Fruit fly (Drosophila melanogaster): ENCODE data around the gene Edc3.

Gene Edc3

DNA sequence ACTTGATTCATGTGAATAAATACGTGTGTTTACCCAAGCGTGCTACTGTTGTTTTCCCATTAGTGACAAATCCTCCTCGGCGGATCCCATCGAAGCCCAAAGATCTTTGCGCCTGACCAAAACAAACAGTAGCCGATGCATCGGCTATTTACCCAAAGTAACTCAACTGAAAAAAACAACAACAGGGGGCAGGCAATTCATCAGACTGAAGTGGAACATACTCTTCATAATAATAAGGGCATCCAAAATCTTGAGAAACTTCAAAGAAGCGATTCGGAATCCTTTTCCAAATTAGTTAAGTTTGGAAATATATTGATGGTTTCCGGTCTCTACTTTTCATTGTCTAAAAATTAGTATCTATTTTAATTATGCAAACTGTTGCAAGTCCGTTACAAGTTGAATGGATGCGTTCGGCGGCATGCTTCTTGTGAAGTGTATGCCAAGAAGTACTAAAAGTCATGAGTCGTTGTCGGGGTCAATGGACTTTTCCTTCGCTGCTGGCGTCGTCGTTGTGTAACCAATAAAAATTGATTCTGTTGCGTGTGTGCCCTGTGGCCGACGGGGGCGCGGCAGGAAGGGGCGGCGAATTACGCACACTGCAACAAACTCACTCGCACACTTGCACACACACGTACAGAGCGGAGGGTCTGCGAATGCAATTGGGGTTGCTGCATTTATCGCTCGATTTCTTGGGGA, 34.2 kb downstream of the Edc3 start (continued):
- TF ChIP-seq CG3281 (GFP tag; optimal IDR thresholded peaks at IDR 0.05) (no peak), grau (tag; optimal IDR thresholded peaks at IDR 0.05) (peak; percentile 37), Neu2 (GFP tag; optimal IDR thresholded peaks at IDR 0.05; ENCODE audit: borderline replicate concordance) (no peak), CG9215 (GFP tag; IDR thresholded peaks at IDR 0.05) (no peak), stwl (tag; optimal IDR thresholded peaks at IDR 0.05) (no peak), CG7357 (GFP tag; IDR thresholded peaks at IDR 0.05) (no peak), CG1602 (GFP tag; optimal IDR thresholded peaks at IDR 0.05) (no peak), CG5245 (GFP tag; optimal IDR thresholded peaks at IDR 0.05) (peak; percentile 23), Myb (GFP tag; optimal IDR thresholded peaks at IDR 0.05) (no peak), sna (GFP tag; IDR thresholded peaks at IDR 0.05; ENCODE audit: partially characterized antibody) (no peak), Blimp-1 (GFP tag; optimal IDR thresholded peaks at IDR 0.05) (peak; percentile 24), NC2β (GFP tag; optimal IDR thresholded peaks at IDR 0.05) (no peak), sens (GFP tag) (peak; percentile 89), tap (tag; optimal IDR thresholded peaks at IDR 0.05) (no peak), H15 (GFP tag; IDR thresholded peaks at IDR 0.05) (no peak; the same call in 2 of the 3 replicates), CG8765 (GFP tag; IDR thresholded peaks at IDR 0.05) (no peak), Dip3 (GFP tag; optimal IDR thresholded peaks at IDR 0.05) (no peak), CG6854 (GFP tag; optimal IDR thresholded peaks at IDR 0.05) (no peak), Med (GFP tag) (peak; percentile 66), CG18011 (GFP tag; optimal IDR thresholded peaks at IDR 0.05) (no peak), lab (GFP tag; optimal IDR thresholded peaks at IDR 0.05) (peak; percentile 6), CG34422 (GFP tag; IDR thresholded peaks at IDR 0.05) (no peak), klu (GFP tag; IDR thresholded peaks at IDR 0.05) (no peak), fd3F (GFP tag; optimal IDR thresholded peaks at IDR 0.05) (no peak), CG9609 (GFP tag; optimal IDR thresholded peaks at IDR 0.05) (no peak), nmo (GFP tag; optimal IDR thresholded peaks at IDR 0.05) (peak; percentile 44), CG6791 (GFP tag; IDR thresholded peaks at IDR 0.05; ENCODE audit: partially characterized antibody) (no peak), CG5180 (GFP tag; optimal IDR thresholded peaks at IDR 0.05) (peak; percentile 0), chif (GFP tag; optimal IDR thresholded peaks at IDR 0.05) (peak; percentile 0 to 36), otp (GFP tag; IDR thresholded peaks at IDR 0.05) (no peak), wdn (GFP tag; IDR thresholded peaks at IDR 0.05) (no peak), dmrt11E (tag; optimal IDR thresholded peaks at IDR 0.05) (peak; percentile 56), hkb (optimal IDR thresholded peaks at IDR 0.05) (no peak), hkb (GFP tag; IDR thresholded peaks at IDR 0.05) (no peak), ranshi (GFP tag; IDR thresholded peaks at IDR 0.05) (no peak), ap (GFP tag; IDR thresholded peaks at IDR 0.05) (no peak), Doc3 (GFP tag; IDR thresholded peaks at IDR 0.05; ENCODE audit: partially characterized antibody) (no peak), HmgZ (tag; optimal IDR thresholded peaks at IDR 0.05) (no peak), repo (GFP tag; optimal IDR thresholded peaks at IDR 0.05) (no peak), amos (GFP tag; IDR thresholded peaks at IDR 0.05; ENCODE audit: partially characterized antibody) (no peak), row (GFP tag; IDR thresholded peaks at IDR 0.05) (peak; percentile 57; the same call in 2 of the 3 replicates), CG13424 (tag; optimal IDR thresholded peaks at IDR 0.05) (no peak), aop (GFP tag; IDR thresholded peaks at IDR 0.05) (no peak), HLH4C (GFP tag; IDR thresholded peaks at IDR 0.05; ENCODE audit: partially characterized antibody) (no peak), lov (optimal IDR thresholded peaks at IDR 0.05) (no peak), lov (GFP tag; IDR thresholded peaks at IDR 0.05) (no peak), BEAF-32 (GFP tag; optimal IDR thresholded peaks at IDR 0.05) (no peak), CG11695 (GFP tag; IDR thresholded peaks at IDR 0.05) (no peak), Atf3 (GFP tag; optimal IDR thresholded peaks at IDR 0.05) (no peak), Trl (optimal IDR thresholded peaks at IDR 0.05) (no peak), Trl (GFP tag; optimal IDR thresholded peaks at IDR 0.05) (no peak)
